Worm (Caenorhabditis elegans): ENCODE data around the gene clp-9.

ce11 chrV:9921288-9921687 is 35.5 kb upstream of the clp-9 start, which contains the start of gene ceh-75:
- TF ChIP-seq nhr-90 (tag; optimal IDR thresholded peaks at IDR 0.05) (no peak), athp-1 (tag; optimal IDR thresholded peaks at IDR 0.05) (no peak), hmg-20 (GFP tag; IDR thresholded peaks at IDR 0.05) (no peak)

Measured in whole organism, young adult.